Fruit fly (Drosophila melanogaster) whole organism, embryonic: Measurements from ENCODE around the gene CG7342.

Experiments used
- ATbp ChIP-seq: fragments of 200-800 bp; sonication (Bioruptor generic); optimal IDR thresholded peaks from 2 replicates; lab custom pipeline; 2017; ENCODE audit warnings: missing biosample characterization, mild to moderate bottlenecking, missing genetic modification characterization, missing genetic modification reagents
- Ada2b ChIP-seq: fragments of 200-800 bp; sonication (Bioruptor generic); IDR thresholded peaks from 2 replicates; pipeline ENCODE4 v1.3.6; 2022; ENCODE audit warnings: missing biosample characterization, missing genetic modification characterization
- BEAF-32 ChIP-seq: fragments of 200-800 bp; sonication (Bioruptor generic); optimal IDR thresholded peaks from 3 replicates; lab custom pipeline; 2017; ENCODE audit warnings: missing biosample characterization, missing genetic modification characterization, mild to moderate bottlenecking, moderate library complexity, missing genetic modification reagents
- CG1024 ChIP-seq: fragments of 200-800 bp; sonication (Bioruptor generic); IDR thresholded peaks from 2 replicates; pipeline ENCODE4 v1.3.6; 2022; ENCODE audit warnings: missing biosample characterization, missing genetic modification characterization
- CG11085 ChIP-seq: fragments of 200-800 bp; sonication (Bioruptor generic); IDR thresholded peaks from 2 replicates; pipeline ENCODE4 v1.3.6; 2022; ENCODE audit warnings: missing biosample characterization, missing genetic modification characterization
- CG12104 ChIP-seq: fragments of 200-800 bp; sonication (Bioruptor generic); optimal IDR thresholded peaks from 3 replicates; lab custom pipeline; 2016; ENCODE audit warnings: missing biosample characterization, missing genetic modification characterization
- CG13123 ChIP-seq: fragments of 200-800 bp; sonication (Bioruptor generic); optimal IDR thresholded peaks from 2 replicates; lab custom pipeline; 2016; ENCODE audit warnings: missing biosample characterization, missing genetic modification characterization
- CG14667 ChIP-seq: fragments of 200-800 bp; sonication (Bioruptor generic); IDR thresholded peaks from 2 replicates; pipeline ENCODE4 v1.3.6; 2022; ENCODE audit warnings: missing biosample characterization, missing genetic modification characterization
- CG17328 ChIP-seq: fragments of 200-800 bp; sonication (Bioruptor generic); IDR thresholded peaks from 2 replicates; pipeline ENCODE4 v1.3.6; 2022; ENCODE audit warnings: missing biosample characterization, missing genetic modification characterization
- CG17359 ChIP-seq: fragments of 200-800 bp; sonication (Bioruptor generic); optimal IDR thresholded peaks from 3 replicates; lab custom pipeline; 2018; ENCODE audit warnings: missing biosample characterization, mild to moderate bottlenecking, missing genetic modification characterization, moderate library complexity
- CG18764 ChIP-seq: fragments of 200-800 bp; sonication (Bioruptor generic); optimal IDR thresholded peaks from 3 replicates; lab custom pipeline; 2016; ENCODE audit warnings: missing biosample characterization, missing genetic modification characterization
- CG2129 ChIP-seq: fragments of 200-800 bp; sonication (Bioruptor generic); IDR thresholded peaks from 2 replicates; pipeline ENCODE4 v1.3.6; 2022; ENCODE audit warnings: missing biosample characterization, missing genetic modification characterization; ENCODE audit not compliant: partially characterized antibody
- CG2202 ChIP-seq: fragments of 200-800 bp; sonication (Bioruptor generic); optimal IDR thresholded peaks from 2 replicates; lab custom pipeline; 2018; ENCODE audit warnings: missing biosample characterization, mild to moderate bottlenecking, missing genetic modification characterization
- CG2875 ChIP-seq: fragments of 200-800 bp; sonication (Bioruptor generic); optimal IDR thresholded peaks from 2 replicates; lab custom pipeline; 2017; ENCODE audit warnings: missing biosample characterization, mild to moderate bottlenecking, missing genetic modification characterization, missing genetic modification reagents
- CG31365 ChIP-seq: fragments of 200-800 bp; sonication (Bioruptor generic); optimal IDR thresholded peaks from 2 replicates; lab custom pipeline; 2018; ENCODE audit warnings: missing biosample characterization, mild to moderate bottlenecking, missing genetic modification characterization
- CG3838 ChIP-seq: fragments of 200-800 bp; sonication (Bioruptor generic); optimal IDR thresholded peaks from 3 replicates; lab custom pipeline; 2016; ENCODE audit warnings: missing biosample characterization, missing genetic modification characterization
- CG4282 ChIP-seq: fragments of 200-800 bp; sonication (Bioruptor generic); optimal IDR thresholded peaks from 2 replicates; lab custom pipeline; 2016; ENCODE audit warnings: missing biosample characterization, missing genetic modification characterization
- CG4854 ChIP-seq: fragments of 200-800 bp; sonication (Bioruptor generic); optimal IDR thresholded peaks from 2 replicates; lab custom pipeline; 2016; ENCODE audit warnings: missing biosample characterization, missing genetic modification characterization, inconsistent platforms
- CG6175 ChIP-seq: fragments of 200-800 bp; sonication (Bioruptor generic); IDR thresholded peaks from 3 replicates; pipeline ENCODE4 v1.3.6; 2022; ENCODE audit warnings: missing biosample characterization, missing genetic modification characterization
- CG8290 ChIP-seq, 3 experiments: fragments of 200-800 bp; sonication (Bioruptor generic); optimal IDR thresholded peaks; 2 replicates each; lab custom pipeline; 2016 to 2019; ENCODE audit warnings: missing biosample characterization in 3 of 3, missing genetic modification characterization in 3 of 3, mild to moderate bottlenecking in 2 of 3, moderate library complexity in 1 of 3
- CG9876 ChIP-seq: fragments of 200-800 bp; sonication (Bioruptor generic); optimal IDR thresholded peaks from 2 replicates; lab custom pipeline; 2016; ENCODE audit warnings: missing biosample characterization, missing genetic modification characterization
- ERR ChIP-seq: fragments of 200-800 bp; sonication (Bioruptor generic); optimal IDR thresholded peaks from 2 replicates; lab custom pipeline; 2016; ENCODE audit warnings: missing biosample characterization, missing genetic modification characterization
- Gsc ChIP-seq: fragments of 200-800 bp; sonication (Bioruptor generic); IDR thresholded peaks from 2 replicates; pipeline ENCODE4 v1.3.6; 2022; ENCODE audit warnings: missing biosample characterization, missing genetic modification characterization
- HmgZ ChIP-seq: fragments of 200-800 bp; sonication (Bioruptor generic); optimal IDR thresholded peaks from 2 replicates; lab custom pipeline; 2018; ENCODE audit warnings: missing biosample characterization, mild to moderate bottlenecking, missing genetic modification characterization
- Lim3 ChIP-seq: fragments of 200-800 bp; sonication (Bioruptor generic); IDR thresholded peaks from 2 replicates; pipeline ENCODE4 v1.3.6; 2022; ENCODE audit warnings: missing biosample characterization, missing genetic modification characterization
- Neu2 ChIP-seq: fragments of 200-800 bp; sonication (Bioruptor generic); optimal IDR thresholded peaks from 3 replicates; lab custom pipeline; 2016; ENCODE audit warnings: missing biosample characterization, missing genetic modification characterization, borderline replicate concordance
- Nf-YA ChIP-seq: fragments of 200-800 bp; sonication (Bioruptor generic); IDR thresholded peaks from 2 replicates; pipeline ENCODE4 v1.3.6; 2022; ENCODE audit warnings: missing biosample characterization, missing genetic modification characterization
- Nf-YB ChIP-seq: fragments of 200-800 bp; sonication (Bioruptor generic); optimal IDR thresholded peaks from 3 replicates; lab custom pipeline; 2019; ENCODE audit warnings: missing biosample characterization, mild to moderate bottlenecking, missing genetic modification characterization, moderate library complexity
- PHDP ChIP-seq: fragments of 200-800 bp; sonication (Bioruptor generic); optimal IDR thresholded peaks from 3 replicates; lab custom pipeline; 2018; ENCODE audit warnings: missing biosample characterization, mild to moderate bottlenecking, missing genetic modification characterization, moderate library complexity
- Ravus ChIP-seq: fragments of 200-800 bp; sonication (Bioruptor generic); IDR thresholded peaks from 2 replicates; pipeline ENCODE4 v1.3.6; 2022; ENCODE audit warnings: missing biosample characterization, missing genetic modification characterization
- Spps ChIP-seq: fragments of 200-800 bp; sonication (Bioruptor generic); optimal IDR thresholded peaks from 2 replicates; lab custom pipeline; 2018; ENCODE audit warnings: missing biosample characterization, mild to moderate bottlenecking, missing genetic modification characterization
- Xrp1 ChIP-seq: fragments of 200-800 bp; sonication (Bioruptor generic); IDR thresholded peaks from 2 replicates; pipeline ENCODE4 v1.3.6; 2022; ENCODE audit warnings: missing biosample characterization, missing genetic modification characterization
- ac ChIP-seq: fragments of 200-800 bp; sonication (Bioruptor generic); optimal IDR thresholded peaks from 3 replicates; lab custom pipeline; 2017; ENCODE audit warnings: missing biosample characterization, mild to moderate bottlenecking, missing genetic modification characterization
- ato ChIP-seq: fragments of 200-800 bp; sonication (Bioruptor generic); IDR thresholded peaks from 2 replicates; pipeline ENCODE4 v1.3.6; 2022; ENCODE audit warnings: missing biosample characterization, missing genetic modification characterization; ENCODE audit not compliant: partially characterized antibody
- cg ChIP-seq: fragments of 200-800 bp; sonication (Bioruptor generic); optimal IDR thresholded peaks from 3 replicates; lab custom pipeline; 2019; ENCODE audit warnings: missing biosample characterization, mild to moderate bottlenecking, missing genetic modification characterization, moderate library complexity
- chn ChIP-seq: fragments of 200-800 bp; sonication (Bioruptor generic); optimal IDR thresholded peaks from 2 replicates; lab custom pipeline; 2016; ENCODE audit warnings: missing biosample characterization, missing genetic modification characterization
- cwo ChIP-seq: fragments of 200-800 bp; sonication (Bioruptor generic); optimal IDR thresholded peaks from 3 replicates; lab custom pipeline; 2017; ENCODE audit warnings: missing biosample characterization, missing genetic modification characterization, mild to moderate bottlenecking, moderate library complexity, missing genetic modification reagents
- eyg ChIP-seq: fragments of 200-800 bp; sonication (Bioruptor generic); optimal IDR thresholded peaks from 3 replicates; lab custom pipeline; 2016; ENCODE audit warnings: missing biosample characterization, missing genetic modification characterization
- gcm2 ChIP-seq: fragments of 200-800 bp; sonication (Bioruptor generic); optimal IDR thresholded peaks from 2 replicates; lab custom pipeline; 2016; ENCODE audit warnings: missing biosample characterization, missing genetic modification characterization
- klu ChIP-seq: fragments of 200-800 bp; sonication (Bioruptor generic); IDR thresholded peaks from 2 replicates; pipeline ENCODE4 v1.3.6; 2022; ENCODE audit warnings: missing biosample characterization, missing genetic modification characterization
- kni ChIP-seq: fragments of 200-800 bp; sonication (Bioruptor generic); optimal IDR thresholded peaks from 3 replicates; lab custom pipeline; 2017; ENCODE audit warnings: mild to moderate bottlenecking, missing biosample characterization, missing genetic modification reagents, missing genetic modification characterization
- onecut ChIP-seq: fragments of 200-800 bp; sonication (Bioruptor generic); IDR thresholded peaks from 2 replicates; pipeline ENCODE4 v1.3.6; 2022; ENCODE audit warnings: missing biosample characterization, missing genetic modification characterization
- pfk ChIP-seq: fragments of 200-800 bp; sonication (Bioruptor generic); optimal IDR thresholded peaks from 2 replicates; lab custom pipeline; 2018; ENCODE audit warnings: missing biosample characterization, mild to moderate bottlenecking, missing genetic modification characterization, moderate library complexity
- slp2 ChIP-seq: fragments of 200-800 bp; sonication (Bioruptor generic); optimal IDR thresholded peaks from 2 replicates; lab custom pipeline; 2016; ENCODE audit warnings: missing biosample characterization, missing genetic modification characterization
- sna ChIP-seq: fragments of 200-800 bp; sonication (Bioruptor generic); IDR thresholded peaks from 2 replicates; pipeline ENCODE4 v1.3.6; 2022; ENCODE audit warnings: missing biosample characterization, missing genetic modification characterization; ENCODE audit not compliant: partially characterized antibody
- tio ChIP-seq: fragments of 200-800 bp; sonication (Bioruptor generic); optimal IDR thresholded peaks from 2 replicates; lab custom pipeline; 2017; ENCODE audit warnings: missing biosample characterization, missing genetic modification characterization, inconsistent platforms
- wdn ChIP-seq: fragments of 200-800 bp; sonication (Bioruptor generic); IDR thresholded peaks from 2 replicates; pipeline ENCODE4 v1.3.6; 2022; ENCODE audit warnings: missing biosample characterization, missing genetic modification characterization
- z ChIP-seq: fragments of 200-800 bp; sonication (Bioruptor generic); IDR thresholded peaks from 3 replicates; pipeline ENCODE4 v1.3.6; 2022; ENCODE audit warnings: missing biosample characterization, missing genetic modification characterization

The CG7342 gene

DNA sequence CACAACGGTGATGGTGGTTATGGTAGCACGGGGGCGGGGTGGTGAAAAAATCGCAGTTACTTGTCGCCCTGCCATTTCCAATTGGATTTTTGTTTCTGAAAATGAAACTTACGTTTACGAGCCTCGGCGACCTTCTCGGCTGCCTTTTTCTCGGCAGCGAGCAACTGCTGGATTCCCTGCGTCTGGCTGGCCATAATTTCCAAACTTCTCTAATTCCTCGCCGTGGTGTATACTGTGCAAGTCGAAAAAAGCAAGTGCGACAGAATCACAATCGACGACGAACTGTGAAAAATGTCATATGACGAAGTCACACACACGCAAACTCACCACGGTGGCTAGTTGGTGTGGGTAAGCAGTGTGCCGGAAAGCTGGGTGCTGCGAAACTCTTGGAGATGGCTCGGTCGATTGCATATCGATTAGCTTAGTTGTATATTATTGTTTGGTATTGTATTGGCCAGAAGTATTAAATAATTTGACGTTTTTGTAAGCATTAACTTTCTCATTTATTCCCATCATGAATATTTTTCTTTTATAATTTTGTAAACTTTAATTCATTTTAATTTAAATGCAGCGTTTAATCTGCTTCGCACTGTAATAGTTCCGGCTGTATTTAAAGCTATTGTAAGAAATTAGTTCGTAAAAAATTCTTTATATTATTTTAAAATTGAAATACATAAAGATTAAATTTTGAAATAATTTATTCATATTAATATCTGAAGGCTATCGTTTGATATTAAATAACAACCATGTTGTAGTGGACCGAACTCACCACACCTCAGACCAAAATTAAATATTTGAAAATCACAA, 41.1 kb downstream of the CG7342 start, which contains the start of gene Vha13 (continued):
- peak; percentile 36 for TF ChIP-seq CG9876
- TF ChIP-seq CG18764 (GFP tag; lab: Kevin White, UChicago) = no peak
- no peak for TF ChIP-seq Gsc (GFP tag; lab: Robert Waterston, UW)
- 0 out of 2 replicates have a peak, but pooled peaks have one; percentile 11 for TF ChIP-seq CG2129 (GFP tag; lab: Robert Waterston, UW)
- TF ChIP-seq chn (GFP tag; lab: Kevin White, UChicago) = peak; percentile 51
- TF ChIP-seq eyg = no peak
- peak; percentile 69 for TF ChIP-seq cg (GFP tag; lab: Kevin White, UChicago)
- TF ChIP-seq Spps (tag; lab: Kevin White, UChicago) = no peak
- TF ChIP-seq CG4282 (GFP tag; lab: Kevin White, UChicago) = no peak
- TF ChIP-seq klu (GFP tag; lab: Robert Waterston, UW) = peak; percentile 25; the same call in 1 of the 2 replicates
- no peak for TF ChIP-seq Neu2 (GFP tag; lab: Kevin White, UChicago)
- TF ChIP-seq ERR (GFP tag; lab: Kevin White, UChicago) = no peak
- no peak for TF ChIP-seq tio
- TF ChIP-seq CG17359 (tag; lab: Kevin White, UChicago) = no peak
- no peak for TF ChIP-seq CG2202
- TF ChIP-seq pfk (GFP tag; lab: Kevin White, UChicago) = peak; percentile 43
- no peak for TF ChIP-seq CG8290 (GFP tag; optimal IDR thresholded peaks at IDR 0.05; lab: Kevin White, UChicago)
- peak in 1 of 2 experiments; percentile 87 for TF ChIP-seq CG8290 (tag; optimal IDR thresholded peaks at IDR 0.05; lab: Kevin White, UChicago)
- TF ChIP-seq CG14667 = peak; percentile 39; the same call in 1 of the 2 replicates
- TF ChIP-seq BEAF-32 (GFP tag; lab: Kevin White, UChicago) = peak; percentile 72
- TF ChIP-seq Xrp1 (GFP tag; lab: Robert Waterston, UW) = no peak
- peak; percentile 4 for TF ChIP-seq ATbp (GFP tag; lab: Kevin White, UChicago)
- TF ChIP-seq slp2 (GFP tag; lab: Kevin White, UChicago) = no peak
- TF ChIP-seq Nf-YB (GFP tag; lab: Kevin White, UChicago) = no peak
- TF ChIP-seq gcm2 (GFP tag; lab: Kevin White, UChicago) = no peak
- no peak for TF ChIP-seq Ravus (GFP tag; lab: Robert Waterston, UW)
- TF ChIP-seq CG3838 = no peak
- no peak for TF ChIP-seq Nf-YA (GFP tag; lab: Robert Waterston, UW)
- TF ChIP-seq CG1024 (GFP tag; lab: Robert Waterston, UW) = peak; percentile 14; the same call in 1 of the 2 replicates
- no peak for TF ChIP-seq CG4854 (GFP tag; lab: Kevin White, UChicago)
- no peak for TF ChIP-seq Lim3 (GFP tag; lab: Robert Waterston, UW)
- no peak for TF ChIP-seq ac (GFP tag; lab: Kevin White, UChicago)
- no peak; the same call in none of the 2 replicates for TF ChIP-seq sna (GFP tag; lab: Robert Waterston, UW)
- peak; percentile 70; the same call in 1 of the 2 replicates for TF ChIP-seq ato (GFP tag; lab: Robert Waterston, UW)
- no peak for TF ChIP-seq CG11085
- TF ChIP-seq Ada2b = 0 out of 2 replicates have a peak, but pooled peaks have one; percentile 9
- TF ChIP-seq CG2875 (GFP tag; lab: Kevin White, UChicago) = no peak
- peak; percentile 26; the same call in 1 of the 2 replicates for TF ChIP-seq CG17328 (GFP tag; lab: Robert Waterston, UW)
- no peak for TF ChIP-seq cwo (GFP tag; lab: Kevin White, UChicago)
- no peak for TF ChIP-seq CG12104 (GFP tag; lab: Kevin White, UChicago)
- TF ChIP-seq CG6175 (GFP tag; lab: Robert Waterston, UW) = no peak
- TF ChIP-seq CG31365 = no peak
- peak; percentile 53 for TF ChIP-seq HmgZ (tag; lab: Kevin White, UChicago)
- peak; percentile 18; the same call in 1 of the 2 replicates for TF ChIP-seq wdn (GFP tag; lab: Robert Waterston, UW)
- TF ChIP-seq CG13123 (GFP tag; lab: Kevin White, UChicago) = no peak
- peak; percentile 22 for TF ChIP-seq PHDP (tag; lab: Kevin White, UChicago)
- peak; percentile 31 for TF ChIP-seq kni (GFP tag; lab: Kevin White, UChicago)
- TF ChIP-seq onecut = peak; percentile 61
- TF ChIP-seq z (GFP tag; lab: Robert Waterston, UW) = no peak
